Comparison of ENCODE assay signal across 1 fruit fly cellular context in the genomic region with DNA sequence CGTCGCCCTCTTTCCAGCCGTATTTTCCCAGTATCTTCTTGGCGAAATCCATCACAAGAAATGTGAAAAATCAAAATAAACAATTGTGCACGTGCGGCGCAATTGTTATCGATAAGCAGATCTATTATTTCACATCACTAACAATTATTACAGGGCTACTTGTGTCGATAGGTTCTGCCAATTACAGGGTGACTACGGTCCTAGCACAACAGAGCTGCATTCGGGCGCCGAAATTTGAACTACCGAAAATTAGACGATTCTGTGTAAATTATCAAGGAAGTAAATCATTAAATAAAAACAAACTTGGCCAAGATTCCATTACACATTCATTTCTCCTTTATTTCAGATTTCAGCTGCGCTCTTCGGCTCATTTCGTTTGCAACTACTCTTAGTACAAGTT.
TF ChIP-seq lines count a peak whose summit lies in the region.

CG15561 (minus strand) TSS at position 113 of the 400 bp plus-strand sequence.

TF ChIP-seq in whole organism, embryonic, 481 proteins besides CTCF, POLR2A, EP300 and RAD21 (continued from another document):
- TF ChIP-seq CG15479 (GFP tag; optimal IDR thresholded peaks at IDR 0.05; lab: Kevin White, UChicago) = peak; percentile 97
- peak; percentile 51 for TF ChIP-seq CG14710 (tag; optimal IDR thresholded peaks at IDR 0.05; lab: Kevin White, UChicago)
- TF ChIP-seq Ets97D (GFP tag; optimal IDR thresholded peaks at IDR 0.05; lab: Kevin White, UChicago) = peak; percentile 78
- TF ChIP-seq CG17802 (tag; optimal IDR thresholded peaks at IDR 0.05; lab: Kevin White, UChicago) = peak; percentile 32
- TF ChIP-seq zen (tag; optimal IDR thresholded peaks at IDR 0.05; lab: Kevin White, UChicago) = peak; percentile 43
- TF ChIP-seq sc (optimal IDR thresholded peaks at IDR 0.05; lab: Kevin White, UChicago) = no peak
- TF ChIP-seq sc (GFP tag; optimal IDR thresholded peaks at IDR 0.05; lab: Kevin White, UChicago) = peak; percentile 25
- no peak for TF ChIP-seq ind (GFP tag; optimal IDR thresholded peaks at IDR 0.05; lab: Kevin White, UChicago)
- no peak for TF ChIP-seq Atf3 (GFP tag; optimal IDR thresholded peaks at IDR 0.05; lab: Kevin White, UChicago)
- TF ChIP-seq CG7786 (GFP tag; optimal IDR thresholded peaks at IDR 0.05; lab: Kevin White, UChicago) = peak; percentile 32
- TF ChIP-seq NC2β (GFP tag; optimal IDR thresholded peaks at IDR 0.05; lab: Kevin White, UChicago) = peak; percentile 44
- TF ChIP-seq CG18262 (tag; optimal IDR thresholded peaks at IDR 0.05; lab: Kevin White, UChicago) = no peak
- peak; percentile 56 for TF ChIP-seq Fer1 (GFP tag; optimal IDR thresholded peaks at IDR 0.05; lab: Kevin White, UChicago)
- no peak for TF ChIP-seq z (GFP tag; IDR thresholded peaks at IDR 0.05; lab: Robert Waterston, UW)
- peak; percentile 7 for TF ChIP-seq D19B (GFP tag; optimal IDR thresholded peaks at IDR 0.05; lab: Kevin White, UChicago)
- peak in 1 of 2 experiments; percentile 48 for TF ChIP-seq Pdp1 (GFP tag; optimal IDR thresholded peaks at IDR 0.05; lab: Kevin White, UChicago)
- peak; percentile 50 for TF ChIP-seq Bdp1 (GFP tag; optimal IDR thresholded peaks at IDR 0.05; lab: Kevin White, UChicago)
- TF ChIP-seq ash1 (GFP tag; optimal IDR thresholded peaks at IDR 0.05; lab: Kevin White, UChicago) = peak; percentile 16
- no peak for TF ChIP-seq CG3726 (GFP tag; IDR thresholded peaks at IDR 0.05; lab: Robert Waterston, UW)
- TF ChIP-seq CG10654 (GFP tag; optimal IDR thresholded peaks at IDR 0.05; lab: Kevin White, UChicago) = peak; percentile 42
- peak; percentile 60 for TF ChIP-seq maf-S (GFP tag; optimal IDR thresholded peaks at IDR 0.05; lab: Kevin White, UChicago)
- TF ChIP-seq luna (GFP tag; optimal IDR thresholded peaks at IDR 0.05; lab: Kevin White, UChicago) = no peak
- no peak for TF ChIP-seq CG16813 (GFP tag; IDR thresholded peaks at IDR 0.05; lab: Robert Waterston, UW; ENCODE audit: partially characterized antibody)
- peak; percentile 67 for TF ChIP-seq Hmr (GFP tag; optimal IDR thresholded peaks at IDR 0.05; lab: Kevin White, UChicago)
- TF ChIP-seq Hey (tag; optimal IDR thresholded peaks at IDR 0.05; lab: Kevin White, UChicago) = peak; percentile 6
- TF ChIP-seq CG7271 (tag; optimal IDR thresholded peaks at IDR 0.05; lab: Kevin White, UChicago) = peak; percentile 39
- no peak for TF ChIP-seq toy (GFP tag; IDR thresholded peaks at IDR 0.05; lab: Robert Waterston, UW)
- peak; percentile 27 for TF ChIP-seq CG9876 (GFP tag; optimal IDR thresholded peaks at IDR 0.05; lab: Kevin White, UChicago)
- peak; percentile 50 for TF ChIP-seq bcd (GFP tag; optimal IDR thresholded peaks at IDR 0.05; lab: Kevin White, UChicago)
- TF ChIP-seq salm (tag; optimal IDR thresholded peaks at IDR 0.05; lab: Kevin White, UChicago) = peak; percentile 35
- peak; percentile 66 for TF ChIP-seq CG33557 (GFP tag; optimal IDR thresholded peaks at IDR 0.05; lab: Kevin White, UChicago)
- no peak for TF ChIP-seq ase (GFP tag; IDR thresholded peaks at IDR 0.05; lab: Robert Waterston, UW)
- TF ChIP-seq Optix (GFP tag; IDR thresholded peaks at IDR 0.05; lab: Robert Waterston, UW) = no peak
- no peak for TF ChIP-seq Ptx1 (GFP tag; IDR thresholded peaks at IDR 0.05; lab: Robert Waterston, UW)
- no peak for TF ChIP-seq Doc3 (GFP tag; IDR thresholded peaks at IDR 0.05; lab: Robert Waterston, UW; ENCODE audit: partially characterized antibody)
- TF ChIP-seq CG2712 (tag; optimal IDR thresholded peaks at IDR 0.05; lab: Kevin White, UChicago) = peak; percentile 58
- TF ChIP-seq Kr (GFP tag; optimal IDR thresholded peaks at IDR 0.05; lab: Kevin White, UChicago) = no peak
- TF ChIP-seq CG10209 (GFP tag; optimal IDR thresholded peaks at IDR 0.05; lab: Kevin White, UChicago) = peak; percentile 44
- peak; percentile 55 for TF ChIP-seq Fer3 (tag; optimal IDR thresholded peaks at IDR 0.05; lab: Kevin White, UChicago)
- TF ChIP-seq CG14965 (GFP tag; optimal IDR thresholded peaks at IDR 0.05; lab: Kevin White, UChicago; ENCODE audit: borderline replicate concordance) = no peak
- peak; percentile 23 for TF ChIP-seq CG2202 (tag; optimal IDR thresholded peaks at IDR 0.05; lab: Kevin White, UChicago)
- TF ChIP-seq Blimp-1 (GFP tag; optimal IDR thresholded peaks at IDR 0.05; lab: Kevin White, UChicago) = no peak
- peak; percentile 46 for TF ChIP-seq HLH54F (GFP tag; optimal IDR thresholded peaks at IDR 0.05; lab: Kevin White, UChicago)
- TF ChIP-seq CG12942 (GFP tag; optimal IDR thresholded peaks at IDR 0.05; lab: Kevin White, UChicago) = peak; percentile 9
- peak; percentile 87 for TF ChIP-seq gro (GFP tag; optimal IDR thresholded peaks at IDR 0.05; lab: Kevin White, UChicago)
- peak; percentile 98 for TF ChIP-seq CG17186 (GFP tag; optimal IDR thresholded peaks at IDR 0.05; lab: Kevin White, UChicago)
- no peak for TF ChIP-seq Ada2b (GFP tag; IDR thresholded peaks at IDR 0.05; lab: Robert Waterston, UW)
- TF ChIP-seq lov (optimal IDR thresholded peaks at IDR 0.05; lab: Kevin White, UChicago) = no peak
- no peak for TF ChIP-seq lov (GFP tag; IDR thresholded peaks at IDR 0.05; lab: Robert Waterston, UW)
- TF ChIP-seq fd102C (GFP tag; optimal IDR thresholded peaks at IDR 0.05; lab: Kevin White, UChicago) = peak; percentile 13
- peak; percentile 23 for TF ChIP-seq bab2 (GFP tag; optimal IDR thresholded peaks at IDR 0.05; lab: Kevin White, UChicago)
- peak; percentile 61 for TF ChIP-seq CG12659 (GFP tag; optimal IDR thresholded peaks at IDR 0.05; lab: Kevin White, UChicago)
- no peak for TF ChIP-seq zfh1 (GFP tag; IDR thresholded peaks at IDR 0.05; lab: Robert Waterston, UW)
- peak; percentile 64 for TF ChIP-seq CG30020 (tag; optimal IDR thresholded peaks at IDR 0.05; lab: Kevin White, UChicago)
- peak; percentile 96 for TF ChIP-seq dm (GFP tag; optimal IDR thresholded peaks at IDR 0.05; lab: Kevin White, UChicago)
- TF ChIP-seq Hsf (GFP tag; optimal IDR thresholded peaks at IDR 0.05; lab: Kevin White, UChicago) = peak; percentile 30
- TF ChIP-seq CG4360 (GFP tag; IDR thresholded peaks at IDR 0.05; lab: Robert Waterston, UW) = no peak
- TF ChIP-seq pros (GFP tag; optimal IDR thresholded peaks at IDR 0.05; lab: Kevin White, UChicago) = no peak
- peak; percentile 2 for TF ChIP-seq pho (GFP tag; optimal IDR thresholded peaks at IDR 0.05; lab: Kevin White, UChicago)
- no peak for TF ChIP-seq CG2129 (GFP tag; IDR thresholded peaks at IDR 0.05; lab: Robert Waterston, UW; ENCODE audit: partially characterized antibody)
- peak; percentile 91 for TF ChIP-seq Ets65A (GFP tag; lab: Kevin White, UChicago)
- no peak for TF ChIP-seq dimm (GFP tag; IDR thresholded peaks at IDR 0.05; lab: Robert Waterston, UW)
- TF ChIP-seq CG4617 (GFP tag; optimal IDR thresholded peaks at IDR 0.05; lab: Kevin White, UChicago; ENCODE audit: borderline replicate concordance) = peak; percentile 1
- TF ChIP-seq CG2116 (GFP tag; optimal IDR thresholded peaks at IDR 0.05; lab: Kevin White, UChicago) = peak; percentile 99
- TF ChIP-seq E2f2 (GFP tag; IDR thresholded peaks at IDR 0.05; lab: Robert Waterston, UW) = no peak
- TF ChIP-seq stwl (tag; optimal IDR thresholded peaks at IDR 0.05; lab: Kevin White, UChicago) = peak; percentile 81
- TF ChIP-seq Stat92E (GFP tag; optimal IDR thresholded peaks at IDR 0.05; lab: Kevin White, UChicago) = peak in 1 of 3 experiments; percentile 31
- TF ChIP-seq Ssrp (tag; optimal IDR thresholded peaks at IDR 0.05; lab: Kevin White, UChicago) = peak; percentile 2
- TF ChIP-seq CG2875 (GFP tag; optimal IDR thresholded peaks at IDR 0.05; lab: Kevin White, UChicago) = peak; percentile 10
- TF ChIP-seq CG13424 (tag; optimal IDR thresholded peaks at IDR 0.05; lab: Kevin White, UChicago) = peak; percentile 57
- TF ChIP-seq da (GFP tag; optimal IDR thresholded peaks at IDR 0.05; lab: Kevin White, UChicago) = no peak
- TF ChIP-seq YL-1 (GFP tag; optimal IDR thresholded peaks at IDR 0.05; lab: Kevin White, UChicago) = peak; percentile 96
- TF ChIP-seq CG9727 (GFP tag; optimal IDR thresholded peaks at IDR 0.05; lab: Kevin White, UChicago) = peak; percentile 37
- TF ChIP-seq CG32767 (GFP tag; IDR thresholded peaks at IDR 0.05; lab: Robert Waterston, UW) = no peak
- TF ChIP-seq MTF-1 (GFP tag; optimal IDR thresholded peaks at IDR 0.05; lab: Kevin White, UChicago; ENCODE audit: borderline replicate concordance) = peak; percentile 69
- no peak for TF ChIP-seq pnt (GFP tag; optimal IDR thresholded peaks at IDR 0.05; lab: Kevin White, UChicago)
- TF ChIP-seq HLHmδ (GFP tag; optimal IDR thresholded peaks at IDR 0.05; lab: Kevin White, UChicago) = peak; percentile 84
- TF ChIP-seq ftz-f1 (GFP tag; optimal IDR thresholded peaks at IDR 0.05; lab: Kevin White, UChicago) = peak; percentile 18
- peak; percentile 23 for TF ChIP-seq HHEX (GFP tag; optimal IDR thresholded peaks at IDR 0.05; lab: Kevin White, UChicago)
- peak; percentile 45 for TF ChIP-seq jumu (GFP tag; optimal IDR thresholded peaks at IDR 0.05; lab: Kevin White, UChicago)
